Worm (Caenorhabditis elegans) whole organism, early embryonic: ENCODE results near the gene mdt-17.
A peak's percentile ranks its signal among the peaks of the same experiment; 100 is the strongest.

Source experiments
- B0310.2 ChIP-seq: sonication (generic microtip); optimal IDR thresholded peaks from 2 replicates; lab custom pipeline; 2016; ENCODE audit warnings: mild to moderate bottlenecking, missing genetic modification characterization, missing compliant biosample characterization
- F13C5.2 ChIP-seq: sonication (generic microtip); optimal IDR thresholded peaks from 2 replicates; lab custom pipeline; 2017; ENCODE audit warnings: mild to moderate bottlenecking, missing genetic modification characterization, inconsistent platforms, missing compliant biosample characterization
- aly-1 ChIP-seq: sonication (generic microtip); optimal IDR thresholded peaks from 2 replicates; lab custom pipeline; 2016; ENCODE audit warnings: missing genetic modification characterization, missing compliant biosample characterization
- ama-1 ChIP-seq: fragments of 150-350 bp; optimal IDR thresholded peaks from 2 replicates; lab custom pipeline; 2014
- ceh-13 ChIP-seq: fragments of 200-800 bp; sonication (Bioruptor generic); optimal IDR thresholded peaks from 2 replicates; lab custom pipeline; 2018; ENCODE audit warnings: mild to moderate bottlenecking, missing genetic modification characterization, missing compliant biosample characterization
- ceh-36 ChIP-seq: sonication (generic microtip); optimal IDR thresholded peaks from 2 replicates; lab custom pipeline; 2016; ENCODE audit warnings: missing genetic modification characterization, inconsistent platforms, missing compliant biosample characterization
- ets-7 ChIP-seq: sonication (generic microtip); optimal IDR thresholded peaks from 2 replicates; lab custom pipeline; 2016; ENCODE audit warnings: missing genotype, missing genetic modification characterization, missing compliant biosample characterization
- flt-1 ChIP-seq: fragments of 200-800 bp; sonication (Bioruptor generic); IDR thresholded peaks from 2 replicates; pipeline ENCODE4 v1.3.6; 2022; ENCODE audit warnings: missing genetic modification characterization, missing compliant biosample characterization
- hmbx-1 ChIP-seq: sonication (generic microtip); optimal IDR thresholded peaks from 2 replicates; lab custom pipeline; 2016; ENCODE audit warnings: mild to moderate bottlenecking, missing genetic modification characterization, missing compliant biosample characterization
- hmg-4 ChIP-seq: fragments of 200-800 bp; sonication (Bioruptor generic); optimal IDR thresholded peaks from 2 replicates; lab custom pipeline; 2018; ENCODE audit warnings: mild to moderate bottlenecking, missing genetic modification characterization, missing compliant biosample characterization
- hnd-1 ChIP-seq: sonication (generic microtip); optimal IDR thresholded peaks from 2 replicates; lab custom pipeline; 2016; ENCODE audit warnings: missing genetic modification characterization, missing compliant biosample characterization
- pes-1 ChIP-seq: fragments of 200-800 bp; sonication (Bioruptor generic); IDR thresholded peaks from 2 replicates; pipeline ENCODE4 v1.3.6; 2022; ENCODE audit warnings: missing genetic modification reagents, missing genetic modification characterization, missing compliant biosample characterization
- scrt-1 ChIP-seq: fragments of 200-800 bp; sonication (Bioruptor generic); IDR thresholded peaks from 2 replicates; pipeline ENCODE4 v1.3.6; 2022; ENCODE audit warnings: missing genetic modification characterization, missing compliant biosample characterization
- sea-1 ChIP-seq: fragments of 200-800 bp; sonication (Bioruptor generic); conservative IDR thresholded peaks from 2 replicates; pipeline ENCODE4 v1.3.6; 2022; ENCODE audit warnings: missing genetic modification characterization, missing compliant biosample characterization
- tbx-11 ChIP-seq: fragments of 200-800 bp; sonication (Bioruptor generic); IDR thresholded peaks from 2 replicates; pipeline ENCODE4 v1.3.6; 2022; ENCODE audit warnings: missing genetic modification characterization, missing compliant biosample characterization
- tbx-37 ChIP-seq: fragments of 200-800 bp; sonication (Bioruptor generic); conservative IDR thresholded peaks from 2 replicates; pipeline ENCODE4 v1.3.6; 2022; ENCODE audit warnings: missing genetic modification reagents, missing genetic modification characterization, missing compliant biosample characterization
- tra-4 ChIP-seq: sonication (generic microtip); optimal IDR thresholded peaks from 2 replicates; lab custom pipeline; 2017; ENCODE audit warnings: missing genetic modification characterization, missing compliant biosample characterization

Gene mdt-17

DNA sequence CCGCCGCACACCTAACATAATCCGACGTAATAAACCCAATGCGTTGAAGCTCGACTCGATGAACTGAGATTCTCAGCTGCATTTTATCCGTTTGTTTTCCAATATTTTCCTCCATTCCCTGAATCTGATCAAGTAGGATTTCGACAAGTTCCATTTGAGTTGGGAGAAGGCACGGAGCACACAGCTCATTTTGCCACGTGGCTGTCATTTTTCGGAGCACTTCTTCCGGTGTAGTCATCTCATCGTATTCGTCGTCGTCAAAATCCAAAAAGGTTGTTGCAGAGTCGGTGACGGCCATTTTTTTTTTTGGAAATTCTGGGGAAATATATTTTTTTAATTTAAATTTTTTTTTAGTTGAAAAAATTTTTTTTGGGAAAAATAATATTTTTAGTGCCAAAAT lies 29.6 kb downstream of the mdt-17 start, which contains the start of gene sld-5:
TSS of gene sld-5 (minus strand) at position 317 of the 400 bp plus-strand sequence.
- TF ChIP-seq aly-1 (no peak), ets-7 (no peak), ceh-13 (GFP tag; lab: Kevin White, UChicago) (no peak), tbx-11 (GFP tag; lab: Robert Waterston, UW) (no peak), hmg-4 (GFP tag; lab: Kevin White, UChicago) (no peak), B0310.2 (tag; lab: Kevin White, UChicago) (no peak), sea-1 (GFP tag; lab: Robert Waterston, UW) (no peak), ama-1 (lab: Kevin White, UChicago) (no peak), F13C5.2 (tag; lab: Kevin White, UChicago) (no peak), tbx-37 (GFP tag; lab: Robert Waterston, UW) (no peak), pes-1 (GFP tag; lab: Robert Waterston, UW) (no peak), hmbx-1 (no peak), ceh-36 (tag; lab: Kevin White, UChicago) (no peak)

DNA sequence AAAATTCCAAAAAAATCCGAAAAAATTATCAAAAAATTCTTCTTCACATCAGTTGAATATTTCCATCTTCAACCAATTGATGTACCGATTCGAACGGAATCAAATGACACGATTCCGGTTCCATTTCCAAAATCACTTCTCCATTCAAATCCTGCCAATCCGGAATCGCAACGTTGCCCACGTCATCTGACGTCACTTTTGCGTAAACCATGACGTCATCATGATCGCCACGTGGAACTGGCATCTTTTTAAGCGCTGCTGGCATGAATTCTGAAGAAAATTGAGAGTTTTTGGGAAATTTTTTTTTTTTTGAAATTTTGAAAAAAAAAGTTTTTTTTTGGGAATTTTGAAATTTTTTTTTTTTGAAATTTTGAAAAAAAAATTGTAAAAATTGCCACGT lies 31.8 kb downstream of the mdt-17 start:
- TF ChIP-seq aly-1, result no peak
- no peak for TF ChIP-seq tbx-37 (GFP tag; lab: Robert Waterston, UW)
- no peak for TF ChIP-seq F13C5.2 (tag; lab: Kevin White, UChicago)
- no peak for TF ChIP-seq hmg-4 (GFP tag; lab: Kevin White, UChicago)
- TF ChIP-seq ets-7, result no peak
- TF ChIP-seq pes-1 (GFP tag; lab: Robert Waterston, UW), result no peak
- TF ChIP-seq hmbx-1, result no peak
- TF ChIP-seq ama-1 (lab: Kevin White, UChicago), result no peak
- no peak for TF ChIP-seq hnd-1 (tag; lab: Kevin White, UChicago)
- no peak for TF ChIP-seq flt-1 (GFP tag; lab: Robert Waterston, UW)
- TF ChIP-seq ceh-13 (GFP tag; lab: Kevin White, UChicago), result no peak
- TF ChIP-seq sea-1 (GFP tag; lab: Robert Waterston, UW), result no peak

DNA sequence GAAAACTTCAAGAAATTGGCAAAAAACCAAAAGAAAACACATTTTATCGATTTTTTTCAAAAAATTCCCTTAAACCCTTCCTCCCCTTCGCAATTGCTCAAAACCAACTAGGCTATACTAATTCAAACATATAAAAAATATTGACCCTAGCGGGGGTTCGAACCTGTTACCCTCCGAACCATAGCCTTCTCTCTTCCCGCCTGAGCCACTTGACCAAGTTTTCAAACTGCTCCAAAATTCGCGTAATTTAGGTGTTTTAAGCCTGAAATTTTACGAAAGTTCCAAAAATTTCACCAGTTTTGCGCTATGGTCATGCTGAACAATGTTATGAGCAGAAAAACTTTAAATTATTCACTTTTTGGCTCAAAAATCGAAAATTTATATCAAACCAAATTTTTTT lies 32.6 kb downstream of the mdt-17 start:
- no peak for TF ChIP-seq hmbx-1
- TF ChIP-seq pes-1 (GFP tag; lab: Robert Waterston, UW), result peak; percentile 7; the same call in 1 of the 2 replicates
- TF ChIP-seq ama-1 (lab: Kevin White, UChicago), result peak; percentile 29
- TF ChIP-seq tbx-37 (GFP tag; lab: Robert Waterston, UW), result no peak
- TF ChIP-seq sea-1 (GFP tag; lab: Robert Waterston, UW), result no peak
- TF ChIP-seq tbx-11 (GFP tag; lab: Robert Waterston, UW), result no peak
- no peak for TF ChIP-seq F13C5.2 (tag; lab: Kevin White, UChicago)
- TF ChIP-seq B0310.2 (tag; lab: Kevin White, UChicago), result peak; percentile 16
- no peak for TF ChIP-seq hnd-1 (tag; lab: Kevin White, UChicago)
- TF ChIP-seq ets-7, result no peak
- 0 out of 2 replicates have a peak, but pooled peaks have one; percentile 20 for TF ChIP-seq scrt-1
- no peak for TF ChIP-seq ceh-13 (GFP tag; lab: Kevin White, UChicago)
- peak; percentile 18 for TF ChIP-seq ceh-36 (tag; lab: Kevin White, UChicago)
- TF ChIP-seq flt-1 (GFP tag; lab: Robert Waterston, UW), result 0 out of 2 replicates have a peak, but pooled peaks have one; percentile 27
- no peak for TF ChIP-seq tra-4 (tag; lab: Kevin White, UChicago)
- no peak for TF ChIP-seq hmg-4 (GFP tag; lab: Kevin White, UChicago)
- TF ChIP-seq aly-1, result no peak

DNA sequence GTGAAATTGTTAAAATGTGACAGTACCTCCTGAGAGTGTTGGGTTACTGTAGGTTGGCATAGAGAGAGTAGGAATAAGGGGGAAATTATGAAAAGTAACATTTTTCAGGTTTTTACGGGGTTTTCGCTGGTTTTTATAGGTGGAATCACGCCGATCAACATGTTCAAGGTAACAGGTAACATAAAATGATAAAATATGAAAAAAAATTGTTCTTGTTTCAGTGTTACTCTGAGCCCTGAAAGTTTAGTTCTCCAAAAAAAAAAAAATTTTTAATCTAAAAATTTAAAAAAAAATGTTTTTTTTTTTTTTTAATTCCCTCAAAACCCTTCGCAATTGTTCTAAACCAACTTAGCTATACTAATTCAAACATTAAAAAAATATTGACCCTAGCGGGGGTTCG lies 33.3 kb downstream of the mdt-17 start, which contains the start of gene Y113G7B.15:
TSS of gene Y113G7B.15 (minus strand) at position 101 of the 400 bp plus-strand sequence.
- TF ChIP-seq pes-1 (GFP tag; lab: Robert Waterston, UW) (no peak), B0310.2 (tag; lab: Kevin White, UChicago) (no peak), aly-1 (no peak), ceh-13 (GFP tag; lab: Kevin White, UChicago) (no peak), ama-1 (lab: Kevin White, UChicago) (no peak), F13C5.2 (tag; lab: Kevin White, UChicago) (no peak), flt-1 (GFP tag; lab: Robert Waterston, UW) (no peak), tbx-37 (GFP tag; lab: Robert Waterston, UW) (no peak), hnd-1 (tag; lab: Kevin White, UChicago) (no peak), scrt-1 (no peak), hmg-4 (GFP tag; lab: Kevin White, UChicago) (no peak), sea-1 (GFP tag; lab: Robert Waterston, UW) (no peak), tra-4 (tag; lab: Kevin White, UChicago) (no peak), hmbx-1 (no peak)

DNA sequence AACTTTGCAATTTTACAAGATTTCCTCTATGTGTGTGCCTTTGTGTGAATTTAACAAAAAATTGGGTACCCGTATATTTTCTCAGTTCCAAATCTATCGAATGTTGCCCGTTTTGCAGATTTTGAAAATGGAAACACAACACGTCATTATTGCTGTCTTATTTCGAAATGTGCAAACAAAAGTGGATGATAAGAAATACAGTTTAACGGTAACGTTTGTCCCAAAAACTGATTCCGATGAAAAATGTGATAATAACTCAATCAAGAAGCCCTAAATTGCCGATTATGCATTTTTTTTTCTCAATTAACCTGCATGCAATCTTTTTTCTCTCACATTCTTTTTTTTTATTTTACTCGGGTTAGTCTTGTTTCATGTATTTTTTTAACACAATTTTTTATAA lies 41.7 kb downstream of the mdt-17 start:
- TF ChIP-seq hmbx-1 (no peak), hnd-1 (tag; lab: Kevin White, UChicago) (no peak), ama-1 (lab: Kevin White, UChicago) (no peak), ceh-13 (GFP tag; lab: Kevin White, UChicago) (no peak), sea-1 (GFP tag; lab: Robert Waterston, UW) (no peak)

DNA sequence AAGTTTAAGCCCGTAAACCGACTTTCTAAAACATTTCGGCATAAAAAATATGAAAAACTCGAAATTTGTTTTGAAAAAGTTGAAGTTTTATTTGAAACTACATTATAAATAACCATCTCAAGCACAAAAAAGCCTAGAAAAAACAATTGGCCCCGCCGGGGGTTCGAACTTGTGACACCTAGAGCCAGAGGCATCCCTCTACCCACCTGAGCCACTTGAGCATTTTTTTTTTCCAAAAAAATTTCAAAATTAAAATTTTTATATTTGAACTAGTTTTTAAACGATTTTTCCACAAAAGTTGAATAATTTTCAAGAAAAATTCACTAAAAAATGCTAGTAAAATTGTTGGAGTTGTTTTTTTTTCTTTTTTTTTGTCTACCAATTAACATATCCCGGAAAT lies 43.3 kb downstream of the mdt-17 start:
- no peak for TF ChIP-seq hmg-4 (GFP tag; lab: Kevin White, UChicago)

DNA sequence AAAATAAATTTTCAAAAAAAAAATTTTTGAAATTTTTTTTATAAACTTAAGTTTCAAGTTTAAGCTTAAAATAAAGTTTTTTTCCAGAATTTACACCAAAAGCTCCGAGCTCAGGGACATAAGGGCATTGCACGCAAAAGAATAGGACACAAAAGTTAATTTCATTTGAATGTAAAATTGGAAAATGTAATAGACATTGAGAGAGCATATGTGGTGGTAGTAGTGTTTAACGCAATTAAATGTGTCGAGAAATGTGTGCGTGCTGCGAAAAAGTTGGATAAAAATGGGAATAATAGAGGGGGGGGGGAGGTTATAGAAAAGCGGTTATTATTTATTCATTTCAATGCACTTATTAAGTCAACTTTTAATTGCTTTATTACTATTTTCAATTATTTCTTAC lies 46.4 kb downstream of the mdt-17 start:
- no peak for TF ChIP-seq tbx-37 (GFP tag; lab: Robert Waterston, UW)
- TF ChIP-seq pes-1 (GFP tag; lab: Robert Waterston, UW), result no peak

DNA sequence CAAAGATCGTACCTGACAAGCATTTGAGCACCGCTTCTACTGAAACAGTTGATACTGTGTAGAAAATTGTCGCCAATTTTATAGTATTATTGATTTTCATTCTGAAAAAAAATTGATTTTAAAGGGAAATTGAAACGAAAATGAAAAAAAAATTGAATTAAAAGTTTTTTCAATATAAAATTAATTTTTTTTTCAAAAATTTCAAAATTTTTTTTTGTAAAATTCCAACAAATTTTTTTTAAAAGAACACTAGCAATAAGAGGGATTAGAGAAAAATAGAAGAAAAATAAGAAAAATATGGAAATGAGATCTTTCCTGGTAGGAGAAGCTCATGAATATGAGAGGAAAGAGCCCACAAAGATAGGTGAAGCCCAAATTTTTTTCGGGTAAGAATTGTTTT lies 51.9 kb downstream of the mdt-17 start, which contains the start of gene Y113G7B.11:
TSS of gene Y113G7B.11 (minus strand) at position 101 of the 400 bp plus-strand sequence.
- TF ChIP-seq pes-1 (GFP tag; lab: Robert Waterston, UW) (no peak), B0310.2 (tag; lab: Kevin White, UChicago) (no peak), ama-1 (lab: Kevin White, UChicago) (no peak), scrt-1 (no peak), ets-7 (no peak), aly-1 (no peak), tbx-37 (GFP tag; lab: Robert Waterston, UW) (no peak), flt-1 (GFP tag; lab: Robert Waterston, UW) (no peak), F13C5.2 (tag; lab: Kevin White, UChicago) (no peak), ceh-36 (tag; lab: Kevin White, UChicago) (no peak), hmg-4 (GFP tag; lab: Kevin White, UChicago) (no peak), hmbx-1 (no peak), sea-1 (GFP tag; lab: Robert Waterston, UW) (no peak), tbx-11 (GFP tag; lab: Robert Waterston, UW) (no peak)
